Worm (Caenorhabditis elegans): Measurements from ENCODE around the gene srlf-1.

srlf-1 gene

DNA sequence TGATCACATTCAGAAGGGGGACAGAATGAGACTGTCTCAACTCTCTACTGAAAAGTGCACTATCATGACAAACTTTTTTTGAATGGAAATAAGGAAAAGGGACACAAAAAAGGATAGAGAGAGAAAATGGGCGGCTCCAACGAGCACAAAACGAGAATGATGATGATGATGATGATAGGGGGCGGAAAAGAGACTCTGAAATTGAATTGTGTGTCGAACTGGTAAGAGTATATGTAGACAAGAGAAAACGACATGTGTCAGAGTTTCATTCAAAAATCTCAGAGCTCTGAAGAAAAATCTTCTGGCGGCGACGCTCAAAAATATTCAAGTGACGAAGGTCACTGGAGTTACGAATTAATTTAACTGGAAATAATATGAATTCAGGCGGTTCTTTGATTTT is 4.9 kb downstream of the srlf-1 start:
- no peak for TF ChIP-seq mxl-1 (tag; optimal IDR thresholded peaks at IDR 0.05)
- TF ChIP-seq atf-7 (tag; optimal IDR thresholded peaks at IDR 0.05), result no peak
- no peak for TF ChIP-seq snpc-3.4 (tag; optimal IDR thresholded peaks at IDR 0.05)
- TF ChIP-seq repo-1 (tag; optimal IDR thresholded peaks at IDR 0.05), result no peak
- no peak for TF ChIP-seq Y53G8AR.9 (GFP tag; conservative IDR thresholded peaks at IDR 0.05)
- TF ChIP-seq F49E8.2 (tag; optimal IDR thresholded peaks at IDR 0.05; ENCODE audit: insufficient read depth), result no peak
- TF ChIP-seq lin-35 (GFP tag; optimal IDR thresholded peaks at IDR 0.05), result no peak
- TF ChIP-seq sea-2 (GFP tag; IDR thresholded peaks at IDR 0.05), result no peak
- TF ChIP-seq ceh-40 (GFP tag; IDR thresholded peaks at IDR 0.05), result no peak
- TF ChIP-seq nhr-90 (tag; optimal IDR thresholded peaks at IDR 0.05), result no peak
- TF ChIP-seq F22D6.2 (tag; optimal IDR thresholded peaks at IDR 0.05), result no peak

- peak; percentile 57 for TF ChIP-seq nhr-80 (tag; optimal IDR thresholded peaks at IDR 0.05)
- TF ChIP-seq fkh-3 (tag; optimal IDR thresholded peaks at IDR 0.05), result no peak
- no peak for TF ChIP-seq hlh-26 (GFP tag; conservative IDR thresholded peaks at IDR 0.05)
- no peak for TF ChIP-seq D2030.7 (GFP tag; IDR thresholded peaks at IDR 0.05)
Observed at ce11 chrII:7801255-7801654, 10.9 kb downstream of the srlf-1 start.

- TF ChIP-seq tbx-9 (tag; optimal IDR thresholded peaks at IDR 0.05; ENCODE audit: borderline replicate concordance), result no peak
- TF ChIP-seq nfyb-1 (GFP tag; IDR thresholded peaks at IDR 0.05), result no peak
- TF ChIP-seq dox-1 (GFP tag; IDR thresholded peaks at IDR 0.05), result no peak
- TF ChIP-seq pbrm-1 (GFP tag; IDR thresholded peaks at IDR 0.05), result no peak
- TF ChIP-seq hsf-1 (GFP tag; IDR thresholded peaks at IDR 0.05), result no peak
- no peak for TF ChIP-seq lsy-27 (tag; optimal IDR thresholded peaks at IDR 0.05; ENCODE audit: borderline replicate concordance, insufficient read depth)
Observed at ce11 chrII:7801899-7802298, 11.5 kb downstream of the srlf-1 start.

DNA sequence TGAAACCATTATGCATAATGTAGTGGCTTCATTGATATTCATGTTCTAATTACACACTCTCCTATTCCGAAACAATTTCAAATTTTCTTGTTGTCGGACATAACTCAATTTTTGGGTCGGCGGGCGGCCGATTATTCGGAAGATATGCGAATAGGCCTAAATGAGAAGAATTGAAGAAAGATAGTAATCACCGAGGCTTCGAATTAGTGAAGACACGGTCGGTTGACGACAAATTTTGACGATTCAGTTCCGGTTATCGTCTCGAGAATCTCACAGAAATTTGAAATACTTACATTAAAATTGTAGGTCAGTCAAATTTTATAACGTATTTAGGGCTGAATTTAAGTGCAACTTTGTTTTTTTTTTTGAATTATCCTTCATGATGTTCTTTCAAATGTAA is 12.8 kb downstream of the srlf-1 start:
- TF ChIP-seq snpc-3.4 (tag; optimal IDR thresholded peaks at IDR 0.05), result no peak

DNA sequence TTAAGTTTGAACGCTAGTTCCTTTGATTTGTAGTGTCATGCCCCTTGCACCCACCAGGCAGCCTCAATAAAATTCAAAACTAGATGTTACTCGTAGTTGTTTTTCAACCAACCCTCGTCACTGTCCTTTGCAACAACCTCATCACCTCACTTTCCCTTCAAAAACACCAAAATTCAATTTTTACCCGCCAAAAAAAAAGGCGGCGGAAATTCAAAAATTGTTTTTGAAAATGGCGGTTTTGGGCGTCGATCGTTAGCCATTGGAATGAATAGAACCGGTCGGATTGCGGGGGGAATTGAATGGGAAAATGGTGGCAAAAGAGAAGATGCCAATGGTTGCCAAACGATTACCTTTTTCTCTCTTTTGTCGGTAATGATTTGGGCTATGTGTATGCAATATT is 15.7 kb downstream of the srlf-1 start:
- TF ChIP-seq egl-18 (GFP tag; IDR thresholded peaks at IDR 0.05) (no peak), ceh-100 (GFP tag; IDR thresholded peaks at IDR 0.05) (no peak), B0035.1 (tag; optimal IDR thresholded peaks at IDR 0.05) (no peak), ccch-3 (GFP tag; optimal IDR thresholded peaks at IDR 0.05) (no peak), ztf-26 (tag; optimal IDR thresholded peaks at IDR 0.05) (no peak), hrde-1 (tag; optimal IDR thresholded peaks at IDR 0.05; ENCODE audit: borderline replicate concordance) (no peak), D2030.7 (GFP tag; IDR thresholded peaks at IDR 0.05) (no peak), F23B12.7 (tag; optimal IDR thresholded peaks at IDR 0.05; ENCODE audit: insufficient read depth) (no peak), nfya-2 (GFP tag; IDR thresholded peaks at IDR 0.05) (no peak), lsl-1 (GFP tag; optimal IDR thresholded peaks at IDR 0.05) (no peak), nfya-1 (tag; optimal IDR thresholded peaks at IDR 0.05; ENCODE audit: borderline replicate concordance, insufficient read depth) (no peak), ceh-58 (GFP tag; IDR thresholded peaks at IDR 0.05) (no peak), Y95B8A.8 (GFP tag; IDR thresholded peaks at IDR 0.05) (no peak), rec-8 (tag; optimal IDR thresholded peaks at IDR 0.05) (no peak), B0336.3 (GFP tag; IDR thresholded peaks at IDR 0.05) (no peak), attf-3 (GFP tag; conservative IDR thresholded peaks at IDR 0.05) (no peak), Y67H2A.10 (GFP tag; conservative IDR thresholded peaks at IDR 0.05) (no peak)
